Worm (Caenorhabditis elegans): Measurements from ENCODE around the gene C35C5.10.

C35C5.10 gene

ce11 chrX:11603234-11604108 is 47.4 kb downstream of the C35C5.10 start (continued):
- TF ChIP-seq F49E8.2 (tag; optimal IDR thresholded peaks at IDR 0.05; ENCODE audit: insufficient read depth) (no peak), sea-2 (GFP tag; IDR thresholded peaks at IDR 0.05) (no peak), akir-1 (GFP tag; optimal IDR thresholded peaks at IDR 0.05) (no peak), ceh-27 (GFP tag; optimal IDR thresholded peaks at IDR 0.05) (no peak), die-1 (tag; optimal IDR thresholded peaks at IDR 0.05) (no peak), attf-3 (GFP tag; conservative IDR thresholded peaks at IDR 0.05) (no peak), bed-1 (GFP tag; IDR thresholded peaks at IDR 0.05) (no peak), T26A5.8 (tag; optimal IDR thresholded peaks at IDR 0.05) (no peak), egl-18 (GFP tag; IDR thresholded peaks at IDR 0.05) (no peak), pha-4 (tag; optimal IDR thresholded peaks at IDR 0.05) (no peak), nhr-90 (tag; optimal IDR thresholded peaks at IDR 0.05) (peak; percentile 27), F37B4.10 (GFP tag; IDR thresholded peaks at IDR 0.05) (no peak), dox-1 (GFP tag; IDR thresholded peaks at IDR 0.05) (no peak), lir-1 (GFP tag; conservative IDR thresholded peaks at IDR 0.05) (no peak), gei-17 (GFP tag; optimal IDR thresholded peaks at IDR 0.05) (peak; percentile 74), B0336.3 (GFP tag; IDR thresholded peaks at IDR 0.05) (peak; percentile 86), F39B2.1 (GFP tag; IDR thresholded peaks at IDR 0.05) (no peak), rcor-1 (GFP tag; IDR thresholded peaks at IDR 0.05) (peak; percentile 11; the same call in 1 of the 2 replicates), mxl-1 (tag; optimal IDR thresholded peaks at IDR 0.05) (no peak), snpc-4 (GFP tag; optimal IDR thresholded peaks at IDR 0.05) (no peak), snpc-4 (tag; optimal IDR thresholded peaks at IDR 0.05) (no peak), madf-8 (GFP tag; conservative IDR thresholded peaks at IDR 0.05) (no peak), nfyb-1 (GFP tag; IDR thresholded peaks at IDR 0.05) (peak; percentile 53; the same call in 1 of the 2 replicates), Y67H2A.10 (GFP tag; conservative IDR thresholded peaks at IDR 0.05) (no peak), lin-26 (GFP tag; IDR thresholded peaks at IDR 0.05) (no peak), Y53G8AR.9 (GFP tag; conservative IDR thresholded peaks at IDR 0.05) (peak; percentile 81), C17E4.6 (GFP tag; IDR thresholded peaks at IDR 0.05) (no peak), egrh-3 (GFP tag; IDR thresholded peaks at IDR 0.05) (no peak), Y95B8A.8 (GFP tag; IDR thresholded peaks at IDR 0.05) (peak; percentile 60; the same call in 1 of the 2 replicates), him-1 (tag; optimal IDR thresholded peaks at IDR 0.05) (no peak), F33H1.4 (GFP tag; IDR thresholded peaks at IDR 0.05) (no peak), ama-1 (optimal IDR thresholded peaks at IDR 0.05) (peak; percentile 76), ama-1 (GFP tag; optimal IDR thresholded peaks at IDR 0.05) (peak in 1 of 2 experiments; percentile 36), F57C9.4 (tag; optimal IDR thresholded peaks at IDR 0.05) (no peak), aptf-3 (GFP tag; IDR thresholded peaks at IDR 0.05) (no peak), madf-3 (GFP tag; IDR thresholded peaks at IDR 0.05) (peak; percentile 27; the same call in 1 of the 2 replicates), egl-44 (GFP tag; IDR thresholded peaks at IDR 0.05) (no peak), attf-5 (GFP tag; optimal IDR thresholded peaks at IDR 0.05) (no peak), lsl-1 (GFP tag; optimal IDR thresholded peaks at IDR 0.05) (no peak), ztf-6 (GFP tag; IDR thresholded peaks at IDR 0.05) (no peak), fkh-3 (tag; optimal IDR thresholded peaks at IDR 0.05) (peak; percentile 67), tbp1 (GFP tag; optimal IDR thresholded peaks at IDR 0.05) (peak; percentile 51), nhr-80 (tag; optimal IDR thresholded peaks at IDR 0.05) (peak; percentile 14), ztf-28 (GFP tag; IDR thresholded peaks at IDR 0.05) (no peak), hrde-1 (tag; optimal IDR thresholded peaks at IDR 0.05; ENCODE audit: borderline replicate concordance) (no peak), snpc-1.1 (tag; optimal IDR thresholded peaks at IDR 0.05; ENCODE audit: insufficient read depth) (no peak), hlh-12 (tag; optimal IDR thresholded peaks at IDR 0.05) (no peak), C06A6.2 (GFP tag; conservative IDR thresholded peaks at IDR 0.05) (0 out of 2 replicates have a peak, but pooled peaks have one; percentile 53)

All from whole organism, young adult.